Fruit fly (Drosophila melanogaster) whole organism, prepupa: ENCODE data around the gene CG13699.

Source experiments
- Blimp-1 ChIP-seq: fragments of 200-800 bp; sonication (Bioruptor generic); optimal IDR thresholded peaks from 3 replicates; lab custom pipeline; 2017; ENCODE audit warnings: missing biosample characterization, missing genetic modification characterization, mild to moderate bottlenecking, moderate library complexity, missing genetic modification reagents
- CG11902 ChIP-seq: fragments of 200-800 bp; sonication (Bioruptor generic); optimal IDR thresholded peaks from 3 replicates; lab custom pipeline; 2016; ENCODE audit warnings: missing biosample characterization, missing genetic modification characterization
- CG6854 ChIP-seq: fragments of 200-800 bp; sonication (Bioruptor generic); optimal IDR thresholded peaks from 2 replicates; lab custom pipeline; 2017; ENCODE audit warnings: missing biosample characterization, mild to moderate bottlenecking, missing genetic modification characterization
- Eip75B ChIP-seq: fragments of 200-800 bp; sonication (Bioruptor generic); optimal IDR thresholded peaks from 3 replicates; lab custom pipeline; 2016; ENCODE audit warnings: missing biosample characterization, missing genetic modification characterization
- dsx ChIP-seq: fragments of 200-800 bp; optimal IDR thresholded peaks from 3 replicates; lab custom pipeline; 2019; ENCODE audit warnings: missing biosample characterization, mild to moderate bottlenecking, missing genetic modification characterization, moderate library complexity; ENCODE audit not compliant: poor library complexity, severe bottlenecking
- fkh ChIP-seq: fragments of 200-800 bp; sonication (Bioruptor generic); optimal IDR thresholded peaks from 3 replicates; lab custom pipeline; 2017; ENCODE audit warnings: missing biosample characterization, mild to moderate bottlenecking, missing genetic modification characterization, moderate library complexity
- salr ChIP-seq, 2 experiments: fragments of 200-800 bp; sonication (Bioruptor generic); optimal IDR thresholded peaks; 3 replicates each; lab custom pipeline; 2016 to 2018; ENCODE audit warnings: missing biosample characterization in 2 of 2, missing genetic modification characterization in 2 of 2, mild to moderate bottlenecking in 1 of 2

DNA sequence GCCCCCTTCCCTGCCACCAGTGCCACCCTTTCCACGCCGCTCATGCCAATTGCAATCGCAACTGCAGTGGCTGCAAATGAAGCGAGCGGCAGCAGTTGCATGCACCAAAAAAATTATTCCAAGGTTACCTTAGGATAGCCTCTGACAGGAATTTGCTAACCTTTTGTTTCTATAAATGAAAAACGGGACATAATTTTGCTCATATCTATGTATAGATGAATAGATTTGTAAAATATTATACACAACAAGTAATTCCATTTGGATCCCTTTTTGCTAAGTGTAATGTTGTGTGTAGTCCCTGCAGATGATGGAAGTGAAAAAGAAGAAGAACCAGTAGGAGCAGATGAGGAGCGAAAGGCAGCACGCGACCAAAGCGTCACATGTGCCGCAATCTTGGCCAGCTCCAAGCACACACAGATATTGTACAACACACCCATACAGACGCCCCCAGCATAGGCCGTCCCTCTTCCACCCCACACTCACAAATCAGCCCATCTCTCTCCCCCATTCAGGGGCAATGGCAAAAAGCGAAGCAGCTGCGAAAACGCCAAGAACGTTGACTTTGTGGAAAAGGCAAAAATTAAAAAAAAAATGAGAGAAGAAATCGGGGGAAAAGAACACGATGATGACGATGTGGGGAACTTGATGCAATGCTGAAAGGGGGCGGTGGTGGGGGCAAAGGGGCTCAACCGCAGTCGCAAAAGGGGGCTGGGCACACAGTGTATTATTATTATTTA, 28.3 kb upstream of the CG13699 start:
- peak; percentile 94 for TF ChIP-seq dsx (GFP tag; lab: Kevin White, UChicago)
- peak; percentile 90 for TF ChIP-seq CG6854
- TF ChIP-seq fkh: no peak
- peak; percentile 97 for TF ChIP-seq Eip75B (GFP tag; lab: Kevin White, UChicago)
- TF ChIP-seq salr (GFP tag; optimal IDR thresholded peaks at IDR 0.05; lab: Kevin White, UChicago): peak; percentile 92
- TF ChIP-seq CG11902 (GFP tag; lab: Kevin White, UChicago): peak; percentile 87
- TF ChIP-seq Blimp-1 (GFP tag; lab: Kevin White, UChicago): peak; percentile 87
